Fruit fly (Drosophila melanogaster) whole organism, adult: ENCODE results near the gene hll.

Source experiments
- CG11617 ChIP-seq: fragments of 200-800 bp; sonication (Bioruptor generic); optimal IDR thresholded peaks from 2 replicates; lab custom pipeline; 2017; ENCODE audit warnings: mild to moderate bottlenecking, missing biosample characterization, missing genetic modification reagents, missing genetic modification characterization
- CG12768 ChIP-seq: fragments of 200-800 bp; sonication (Bioruptor generic); optimal IDR thresholded peaks from 2 replicates; lab custom pipeline; 2017; ENCODE audit warnings: missing biosample characterization, missing genetic modification characterization, mild to moderate bottlenecking, moderate library complexity, missing genetic modification reagents
- CG14711 ChIP-seq: fragments of 200-800 bp; sonication (Bioruptor generic); optimal IDR thresholded peaks from 2 replicates; lab custom pipeline; 2018; ENCODE audit warnings: missing biosample characterization, mild to moderate bottlenecking, missing genetic modification characterization, moderate library complexity
- CG1620 ChIP-seq: fragments of 200-800 bp; sonication (Bioruptor generic); optimal IDR thresholded peaks from 2 replicates; lab custom pipeline; 2016; ENCODE audit warnings: missing biosample characterization, missing genetic modification characterization
- CG33017 ChIP-seq: fragments of 200-800 bp; sonication (Bioruptor generic); optimal IDR thresholded peaks from 2 replicates; lab custom pipeline; 2018; ENCODE audit warnings: missing biosample characterization, mild to moderate bottlenecking, missing genetic modification characterization, moderate library complexity
- CG5204 ChIP-seq: fragments of 200-800 bp; sonication (Bioruptor generic); optimal IDR thresholded peaks from 2 replicates; lab custom pipeline; 2016; ENCODE audit warnings: missing biosample characterization, missing genetic modification characterization
- CG7045 ChIP-seq: fragments of 200-800 bp; sonication (Bioruptor generic); optimal IDR thresholded peaks from 2 replicates; lab custom pipeline; 2017; ENCODE audit warnings: missing biosample characterization, mild to moderate bottlenecking, missing genetic modification characterization
- CG7101 ChIP-seq: fragments of 200-800 bp; sonication (Bioruptor generic); optimal IDR thresholded peaks from 2 replicates; lab custom pipeline; 2018; ENCODE audit warnings: missing biosample characterization, mild to moderate bottlenecking, missing genetic modification characterization, moderate library complexity
- Clk ChIP-seq: fragments of 200-800 bp; sonication (Bioruptor generic); optimal IDR thresholded peaks from 2 replicates; lab custom pipeline; 2017; ENCODE audit warnings: missing biosample characterization, missing genetic modification characterization
- Crg-1 ChIP-seq: fragments of 200-800 bp; sonication (Bioruptor generic); optimal IDR thresholded peaks from 2 replicates; lab custom pipeline; 2016; ENCODE audit warnings: missing biosample characterization, missing genetic modification characterization
- Hr96 ChIP-seq: fragments of 200-800 bp; sonication (Bioruptor generic); optimal IDR thresholded peaks from 2 replicates; lab custom pipeline; 2016; ENCODE audit warnings: missing biosample characterization, missing genetic modification characterization
- Mnt ChIP-seq: fragments of 200-800 bp; sonication (Bioruptor generic); optimal IDR thresholded peaks from 2 replicates; lab custom pipeline; 2016; ENCODE audit warnings: missing biosample characterization, mild to moderate bottlenecking, missing genetic modification characterization
- bab1 ChIP-seq: fragments of 200-800 bp; sonication (Bioruptor generic); optimal IDR thresholded peaks from 3 replicates; lab custom pipeline; 2019; ENCODE audit warnings: missing biosample characterization, mild to moderate bottlenecking, missing genetic modification characterization, moderate library complexity
- cic ChIP-seq: fragments of 200-800 bp; sonication (Bioruptor generic); optimal IDR thresholded peaks from 2 replicates; lab custom pipeline; 2017; ENCODE audit warnings: missing biosample characterization, mild to moderate bottlenecking, missing genetic modification characterization, moderate library complexity
- cnc ChIP-seq, 2 experiments: fragments of >200 bp; optimal IDR thresholded peaks; 2 replicates each; lab custom pipeline; 2017
- kay ChIP-seq: fragments of 200-800 bp; sonication (Bioruptor generic); peaks from one replicate; lab custom pipeline; 2016; ENCODE audit warnings: missing biosample characterization, missing genetic modification characterization, borderline replicate concordance
- ovo ChIP-seq: fragments of 200-800 bp; sonication (Bioruptor generic); optimal IDR thresholded peaks from 2 replicates; lab custom pipeline; 2016; ENCODE audit warnings: missing biosample characterization, missing genetic modification characterization
- pad ChIP-seq: fragments of 200-800 bp; sonication (Bioruptor generic); optimal IDR thresholded peaks from 3 replicates; lab custom pipeline; 2017; ENCODE audit warnings: missing biosample characterization, missing genetic modification characterization, mild to moderate bottlenecking, moderate library complexity, missing genetic modification reagents
- tj ChIP-seq: fragments of 200-800 bp; sonication (Bioruptor generic); optimal IDR thresholded peaks from 3 replicates; lab custom pipeline; 2017; ENCODE audit warnings: missing biosample characterization, mild to moderate bottlenecking, missing genetic modification characterization, moderate library complexity
- toe ChIP-seq: fragments of 200-800 bp; sonication (Bioruptor generic); optimal IDR thresholded peaks from 2 replicates; lab custom pipeline; 2016; ENCODE audit warnings: missing biosample characterization, missing genetic modification characterization

Gene hll

DNA sequence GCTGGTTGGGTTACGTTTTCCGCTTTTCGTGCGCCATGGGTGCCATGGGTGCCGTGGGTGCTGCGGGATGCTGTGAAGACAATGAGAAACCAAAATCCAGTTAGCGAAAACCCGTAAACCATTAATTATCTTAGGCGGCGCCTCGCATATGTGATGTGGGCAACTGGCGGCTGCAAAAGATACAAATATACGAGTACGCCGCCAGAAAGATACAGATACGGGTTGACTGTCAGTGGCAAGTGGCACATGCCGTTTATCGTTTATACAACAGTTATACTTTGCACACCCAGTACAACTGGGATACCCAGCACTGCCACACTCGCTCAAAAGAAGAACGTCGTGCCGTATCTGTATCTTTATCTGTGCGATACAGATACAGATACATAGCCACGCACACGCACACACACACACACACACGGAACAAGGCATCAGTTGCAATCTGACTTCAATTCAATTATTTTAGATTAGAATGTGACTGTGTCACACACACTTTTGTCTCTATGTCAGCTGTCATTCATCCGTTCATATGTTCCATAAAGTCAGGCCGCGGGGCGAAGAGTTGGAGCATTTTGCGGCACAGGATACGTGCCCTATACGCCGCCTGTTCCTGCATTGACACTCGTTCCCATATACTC lies 18.9 kb downstream of the hll start:
- TF ChIP-seq CG12768 (GFP tag; lab: Kevin White, UChicago) (no peak), Hr96 (no peak), toe (no peak), Clk (GFP tag; lab: Kevin White, UChicago) (no peak), CG7045 (GFP tag; lab: Kevin White, UChicago) (no peak), Mnt (GFP tag; lab: Kevin White, UChicago) (no peak)

DNA sequence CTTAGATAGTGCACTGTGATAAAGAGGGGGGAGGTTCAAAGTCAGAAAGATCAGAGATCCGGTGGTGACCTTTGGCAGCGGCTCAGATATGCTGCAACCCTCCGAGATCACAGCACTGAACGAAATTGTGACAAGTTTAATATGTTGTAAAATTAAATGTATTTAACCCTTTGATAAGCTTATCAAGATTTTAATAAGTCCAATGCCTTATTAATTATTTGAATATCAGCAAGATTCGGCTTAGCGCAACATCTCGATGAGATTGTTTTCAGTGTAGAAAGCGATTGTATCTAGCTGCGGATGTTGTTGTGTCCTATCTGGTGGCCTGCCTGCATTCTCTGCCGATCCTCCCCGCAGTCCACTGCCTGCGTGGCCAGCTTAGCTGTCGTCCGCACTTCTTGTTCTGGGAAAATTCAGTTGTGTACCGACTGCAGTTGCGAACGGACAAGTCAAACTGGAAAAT lies 20.4 kb downstream of the hll start, which contains the start of gene NimC4:
NimC4 (plus strand) TSS at position 413 of the 463 bp plus-strand sequence.
- TF ChIP-seq CG7045 (GFP tag; lab: Kevin White, UChicago) (no peak), CG7101 (no peak), kay (GFP tag; lab: Kevin White, UChicago) (no peak), Hr96 (no peak), CG5204 (GFP tag; lab: Kevin White, UChicago) (no peak), Mnt (GFP tag; lab: Kevin White, UChicago) (no peak), Clk (GFP tag; lab: Kevin White, UChicago) (no peak), CG14711 (no peak), CG1620 (GFP tag; lab: Kevin White, UChicago) (no peak), toe (no peak), CG33017 (tag; lab: Kevin White, UChicago) (no peak), CG12768 (GFP tag; lab: Kevin White, UChicago) (no peak), ovo (GFP tag; lab: Kevin White, UChicago) (no peak), tj (GFP tag; lab: Kevin White, UChicago) (no peak), bab1 (GFP tag; lab: Kevin White, UChicago) (no peak), cic (GFP tag; lab: Kevin White, UChicago) (no peak), CG11617 (GFP tag; lab: Kevin White, UChicago) (no peak), Crg-1 (GFP tag; lab: Kevin White, UChicago) (no peak)

DNA sequence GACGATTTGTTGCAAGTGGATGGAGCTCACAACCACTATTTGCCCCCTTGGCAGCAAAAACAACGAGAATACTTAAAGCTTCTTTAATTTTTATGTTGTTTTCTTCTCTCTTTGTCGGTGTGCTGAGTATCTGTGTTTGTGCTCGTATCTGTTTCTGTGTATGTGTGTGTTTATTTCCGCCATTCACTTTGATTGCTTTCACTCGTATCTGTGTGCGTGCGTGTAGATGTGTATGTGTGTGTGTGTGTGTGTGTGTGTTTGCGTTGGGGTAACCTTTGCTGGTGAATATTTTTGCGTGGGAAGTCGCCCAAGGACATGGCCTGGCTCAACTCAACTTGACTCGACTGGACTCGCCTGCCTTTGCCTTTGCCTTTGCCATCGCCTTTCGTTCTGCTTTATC lies 23.2 kb downstream of the hll start:
- TF ChIP-seq CG33017 (tag; lab: Kevin White, UChicago): no peak
- no peak for TF ChIP-seq CG12768 (GFP tag; lab: Kevin White, UChicago)
- no peak for TF ChIP-seq cic (GFP tag; lab: Kevin White, UChicago)
- no peak for TF ChIP-seq Crg-1 (GFP tag; lab: Kevin White, UChicago)
- no peak for TF ChIP-seq cnc (optimal IDR thresholded peaks at IDR 0.05; lab: Kevin White, UChicago)
- TF ChIP-seq CG7101: no peak
- TF ChIP-seq Hr96: no peak
- TF ChIP-seq pad (GFP tag; lab: Kevin White, UChicago): no peak
- TF ChIP-seq CG14711: no peak
- TF ChIP-seq CG1620 (GFP tag; lab: Kevin White, UChicago): no peak

DNA sequence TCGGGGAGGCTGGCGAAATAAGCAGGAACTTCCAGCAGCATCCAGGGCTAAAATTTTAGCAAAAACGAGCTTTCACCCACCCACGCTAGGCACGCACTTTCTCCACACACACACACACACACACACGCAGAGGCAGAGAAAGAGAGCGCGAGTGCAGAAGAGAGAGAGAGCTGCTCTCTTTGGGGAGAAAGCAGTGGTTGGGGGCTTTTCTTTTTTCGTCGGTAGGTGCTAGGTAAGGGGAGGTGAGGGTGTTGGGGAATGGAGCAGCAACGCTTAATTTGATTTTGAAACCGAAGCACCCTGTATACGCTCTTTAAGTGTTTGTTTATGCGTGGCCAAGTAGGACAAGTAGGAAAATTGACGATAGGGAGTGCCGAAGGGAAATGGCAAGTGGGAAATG lies 27.5 kb downstream of the hll start:
- TF ChIP-seq CG7045 (GFP tag; lab: Kevin White, UChicago) (no peak), kay (GFP tag; lab: Kevin White, UChicago) (no peak), tj (GFP tag; lab: Kevin White, UChicago) (no peak), Mnt (GFP tag; lab: Kevin White, UChicago) (no peak), CG7101 (no peak), toe (no peak), CG14711 (no peak), CG11617 (GFP tag; lab: Kevin White, UChicago) (no peak), cic (GFP tag; lab: Kevin White, UChicago) (no peak), CG5204 (GFP tag; lab: Kevin White, UChicago) (no peak), cnc (optimal IDR thresholded peaks at IDR 0.05; lab: Kevin White, UChicago) (no peak), bab1 (GFP tag; lab: Kevin White, UChicago) (no peak), Crg-1 (GFP tag; lab: Kevin White, UChicago) (no peak), ovo (GFP tag; lab: Kevin White, UChicago) (no peak), Clk (GFP tag; lab: Kevin White, UChicago) (no peak), pad (GFP tag; lab: Kevin White, UChicago) (no peak), CG33017 (tag; lab: Kevin White, UChicago) (no peak), Hr96 (no peak)

DNA sequence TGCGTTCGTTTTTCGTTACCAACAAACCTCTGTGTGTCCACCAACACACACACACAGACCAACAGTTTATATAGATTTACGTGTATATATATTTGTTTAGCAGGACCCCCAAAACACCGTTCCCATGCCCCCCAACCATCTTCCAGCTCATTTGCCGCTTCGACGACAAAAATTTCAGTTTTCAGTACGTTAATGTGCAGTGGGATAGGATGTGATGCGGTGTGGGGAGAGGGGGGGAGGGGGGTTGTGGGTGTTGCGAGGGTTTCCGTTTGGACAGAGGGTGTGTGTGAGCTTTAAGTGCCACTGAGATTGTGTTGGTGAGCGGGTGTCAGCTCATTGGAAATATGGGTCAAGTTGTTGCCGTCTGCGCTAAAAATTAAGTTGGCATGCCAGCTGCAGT lies 28.1 kb downstream of the hll start:
- TF ChIP-seq Clk (GFP tag; lab: Kevin White, UChicago) (no peak), cnc (optimal IDR thresholded peaks at IDR 0.05; lab: Kevin White, UChicago) (no peak), CG14711 (no peak), Crg-1 (GFP tag; lab: Kevin White, UChicago) (no peak), Hr96 (no peak), CG33017 (tag; lab: Kevin White, UChicago) (no peak), kay (GFP tag; lab: Kevin White, UChicago) (no peak), Mnt (GFP tag; lab: Kevin White, UChicago) (no peak), bab1 (GFP tag; lab: Kevin White, UChicago) (no peak), pad (GFP tag; lab: Kevin White, UChicago) (no peak), tj (GFP tag; lab: Kevin White, UChicago) (no peak), CG1620 (GFP tag; lab: Kevin White, UChicago) (no peak), CG11617 (GFP tag; lab: Kevin White, UChicago) (no peak), CG12768 (GFP tag; lab: Kevin White, UChicago) (no peak), ovo (GFP tag; lab: Kevin White, UChicago) (no peak)

DNA sequence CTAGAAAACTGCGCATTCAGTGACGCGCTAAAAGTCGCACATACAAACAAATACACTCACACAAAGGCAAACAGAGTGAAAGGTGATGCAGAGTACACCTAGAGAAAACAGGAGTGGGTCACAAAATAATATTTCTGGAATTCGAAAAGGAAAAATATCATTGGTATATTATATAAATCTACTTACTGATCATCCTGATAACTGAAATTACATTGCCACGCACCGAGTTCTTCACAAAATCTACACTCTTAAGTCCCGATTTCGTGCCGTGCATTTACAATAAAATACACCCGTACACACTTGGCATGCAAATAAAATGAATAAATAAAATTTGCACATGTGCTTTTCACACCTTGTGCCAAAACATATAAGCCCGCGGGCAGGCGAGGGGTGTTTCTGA lies 43.4 kb downstream of the hll start:
- TF ChIP-seq Crg-1 (GFP tag; lab: Kevin White, UChicago): no peak
- no peak for TF ChIP-seq cnc (optimal IDR thresholded peaks at IDR 0.05; lab: Kevin White, UChicago)
- TF ChIP-seq CG7045 (GFP tag; lab: Kevin White, UChicago): no peak
- no peak for TF ChIP-seq toe
- no peak for TF ChIP-seq CG7101
- TF ChIP-seq Hr96: no peak
- no peak for TF ChIP-seq CG5204 (GFP tag; lab: Kevin White, UChicago)
- no peak for TF ChIP-seq CG12768 (GFP tag; lab: Kevin White, UChicago)
- TF ChIP-seq cic (GFP tag; lab: Kevin White, UChicago): no peak
- no peak for TF ChIP-seq pad (GFP tag; lab: Kevin White, UChicago)
- no peak for TF ChIP-seq CG11617 (GFP tag; lab: Kevin White, UChicago)
- TF ChIP-seq kay (GFP tag; lab: Kevin White, UChicago): no peak
- no peak for TF ChIP-seq Mnt (GFP tag; lab: Kevin White, UChicago)
- TF ChIP-seq CG1620 (GFP tag; lab: Kevin White, UChicago): no peak
- TF ChIP-seq Clk (GFP tag; lab: Kevin White, UChicago): no peak
- TF ChIP-seq CG33017 (tag; lab: Kevin White, UChicago): no peak
- TF ChIP-seq ovo (GFP tag; lab: Kevin White, UChicago): no peak
- TF ChIP-seq bab1 (GFP tag; lab: Kevin White, UChicago): no peak
- TF ChIP-seq tj (GFP tag; lab: Kevin White, UChicago): no peak
- TF ChIP-seq CG14711: no peak
